Fruit fly (Drosophila melanogaster) whole organism, prepupa: Measurements from ENCODE around the gene Brd.

Experiments
- CG11294 ChIP-seq: fragments of 200-800 bp; sonication (Bioruptor generic); IDR thresholded peaks from 2 replicates; pipeline ENCODE4 v1.3.6; 2022; ENCODE audit warnings: missing biosample characterization, missing genetic modification characterization
- CG16779 ChIP-seq: fragments of 200-800 bp; sonication (Bioruptor generic); optimal IDR thresholded peaks from 3 replicates; lab custom pipeline; 2017; ENCODE audit warnings: missing biosample characterization, mild to moderate bottlenecking, missing genetic modification characterization
- CG6163 ChIP-seq: fragments of 200-800 bp; sonication (Bioruptor generic); IDR thresholded peaks from 3 replicates; pipeline ENCODE4 v1.3.6; 2022; ENCODE audit warnings: missing biosample characterization, missing genetic modification characterization
- CG6808 ChIP-seq: fragments of 200-800 bp; sonication (Bioruptor generic); optimal IDR thresholded peaks from 3 replicates; lab custom pipeline; 2017; ENCODE audit warnings: missing biosample characterization, missing genetic modification characterization, mild to moderate bottlenecking, moderate library complexity, missing genetic modification reagents
- Gug ChIP-seq: fragments of 200-800 bp; sonication (Bioruptor generic); IDR thresholded peaks from 2 replicates; pipeline ENCODE4 v1.3.6; 2022; ENCODE audit warnings: missing biosample characterization, missing genetic modification characterization
- Hr4 ChIP-seq: fragments of 200-800 bp; sonication (Bioruptor generic); optimal IDR thresholded peaks from 3 replicates; lab custom pipeline; 2016; ENCODE audit warnings: missing biosample characterization, missing genetic modification characterization
- Lpt ChIP-seq: fragments of 200-800 bp; sonication (Bioruptor generic); optimal IDR thresholded peaks from 3 replicates; lab custom pipeline; 2016; ENCODE audit warnings: missing biosample characterization, missing genetic modification characterization
- OdsH ChIP-seq: fragments of 200-800 bp; sonication (Bioruptor generic); optimal IDR thresholded peaks from 3 replicates; lab custom pipeline; 2016; ENCODE audit warnings: missing biosample characterization, missing genetic modification characterization
- achi ChIP-seq: fragments of 200-800 bp; sonication (Bioruptor generic); optimal IDR thresholded peaks from 3 replicates; lab custom pipeline; 2016; ENCODE audit warnings: missing biosample characterization, missing genetic modification characterization
- svp ChIP-seq: fragments of 200-800 bp; sonication (Bioruptor generic); peaks from one replicate; lab custom pipeline; 2016; ENCODE audit warnings: missing biosample characterization, missing genetic modification characterization

- TF ChIP-seq Hr4 (GFP tag; lab: Kevin White, UChicago) (no peak), CG16779 (tag; lab: Kevin White, UChicago) (no peak), Lpt (no peak), achi (no peak), svp (GFP tag; lab: Kevin White, UChicago) (peak; percentile 74), OdsH (GFP tag; lab: Kevin White, UChicago) (peak; percentile 0), CG6808 (GFP tag; lab: Kevin White, UChicago) (no peak), CG11294 (GFP tag; lab: Robert Waterston, UW) (no peak), Gug (no peak), CG6163 (GFP tag; lab: Robert Waterston, UW) (no peak)
These were observed 408 bp upstream of the Brd start for dm6 chr3L:14971893-14972624.
